Fruit fly (Drosophila melanogaster): Measurements from ENCODE around the gene Ir94e.

Gene Ir94e

DNA sequence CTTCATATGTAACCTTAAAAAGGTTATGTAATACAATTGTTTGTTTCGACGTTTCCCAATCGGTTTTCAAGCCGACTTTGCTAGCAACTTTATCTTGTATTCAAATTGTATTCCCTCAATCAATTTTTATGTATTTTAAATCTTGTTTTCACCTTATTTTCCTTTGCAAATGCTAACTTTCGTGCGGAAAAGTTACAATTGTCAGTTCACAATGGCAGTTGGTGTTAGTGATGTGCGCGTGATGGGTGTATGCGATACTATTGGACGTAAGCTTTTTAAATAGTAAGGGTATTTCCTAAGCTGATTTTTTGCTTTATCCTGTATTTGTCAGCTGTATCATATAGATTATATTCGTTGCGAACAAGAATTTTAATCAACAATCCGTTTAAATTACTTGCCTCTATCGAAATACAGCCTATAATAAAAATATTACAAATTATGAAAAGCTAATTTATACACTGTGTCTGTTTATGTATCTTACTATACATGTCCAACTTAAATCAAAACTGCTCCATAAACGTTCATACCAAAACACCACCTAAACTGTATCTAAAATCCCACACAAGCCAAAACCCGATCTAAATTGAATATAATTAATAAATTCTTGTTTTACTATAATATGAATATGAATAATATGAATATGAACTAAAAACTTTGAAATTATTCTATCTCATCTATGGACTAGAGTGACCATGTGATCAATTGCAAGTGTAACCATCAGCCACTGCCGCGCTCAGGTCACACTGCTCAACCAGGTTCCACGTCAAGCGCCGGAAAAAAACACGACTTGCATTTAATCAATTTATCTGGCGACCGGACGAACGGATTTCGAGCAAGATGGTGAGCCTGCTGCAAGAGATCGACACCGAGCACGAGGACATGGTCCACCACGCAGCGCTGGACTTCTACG lies 49.2 kb upstream of the Ir94e start, which contains the start of the genes ATPsynCF6 and Sec13 (continued):
- TF ChIP-seq dmrt11E (tag; optimal IDR thresholded peaks at IDR 0.05) (peak; percentile 7), CG17612 (GFP tag; IDR thresholded peaks at IDR 0.05) (no peak), abd-A (tag; optimal IDR thresholded peaks at IDR 0.05) (no peak), kni (GFP tag; optimal IDR thresholded peaks at IDR 0.05) (no peak), sug (tag; optimal IDR thresholded peaks at IDR 0.05) (peak; percentile 50), gcm (GFP tag; optimal IDR thresholded peaks at IDR 0.05) (no peak), trem (tag; optimal IDR thresholded peaks at IDR 0.05) (peak; percentile 43), CG1603 (tag; optimal IDR thresholded peaks at IDR 0.05) (peak; percentile 42), ab (GFP tag; optimal IDR thresholded peaks at IDR 0.05) (no peak), CG6254 (GFP tag; optimal IDR thresholded peaks at IDR 0.05) (no peak), CG6813 (GFP tag; optimal IDR thresholded peaks at IDR 0.05) (no peak), Asciz (GFP tag; optimal IDR thresholded peaks at IDR 0.05) (no peak), HLH3B (GFP tag; IDR thresholded peaks at IDR 0.05) (0 out of 2 replicates have a peak, but pooled peaks have one; percentile 29), ftz-f1 (GFP tag; optimal IDR thresholded peaks at IDR 0.05) (no peak), YL-1 (GFP tag; optimal IDR thresholded peaks at IDR 0.05) (peak; percentile 82), HmgD (GFP tag; optimal IDR thresholded peaks at IDR 0.05) (peak; percentile 18), CG12236 (GFP tag; optimal IDR thresholded peaks at IDR 0.05) (no peak), crc (GFP tag; optimal IDR thresholded peaks at IDR 0.05) (no peak), CG6854 (GFP tag; optimal IDR thresholded peaks at IDR 0.05) (no peak), org-1 (GFP tag; optimal IDR thresholded peaks at IDR 0.05) (no peak), eyg (GFP tag; optimal IDR thresholded peaks at IDR 0.05) (no peak), pum (GFP tag; optimal IDR thresholded peaks at IDR 0.05) (peak; percentile 1), Sox102F (GFP tag; optimal IDR thresholded peaks at IDR 0.05) (peak; percentile 29), Hr78 (GFP tag; optimal IDR thresholded peaks at IDR 0.05) (no peak), CG2875 (GFP tag; optimal IDR thresholded peaks at IDR 0.05) (no peak), wek (GFP tag; optimal IDR thresholded peaks at IDR 0.05) (peak; percentile 93), CG12299 (tag; optimal IDR thresholded peaks at IDR 0.05) (no peak), CG11398 (GFP tag; optimal IDR thresholded peaks at IDR 0.05) (no peak), CG10654 (GFP tag; optimal IDR thresholded peaks at IDR 0.05) (peak; percentile 9), D (optimal IDR thresholded peaks at IDR 0.05) (no peak), D (GFP tag; optimal IDR thresholded peaks at IDR 0.05) (peak; percentile 45), corto (GFP tag; optimal IDR thresholded peaks at IDR 0.05) (no peak), CG13296 (GFP tag; optimal IDR thresholded peaks at IDR 0.05) (peak; percentile 50), CG32532 (GFP tag; IDR thresholded peaks at IDR 0.05) (peak; percentile 77), Bteb2 (GFP tag; optimal IDR thresholded peaks at IDR 0.05) (no peak), cwo (GFP tag; optimal IDR thresholded peaks at IDR 0.05) (peak; percentile 33), slbo (GFP tag; IDR thresholded peaks at IDR 0.05) (peak; percentile 77), bab2 (GFP tag; optimal IDR thresholded peaks at IDR 0.05) (peak; percentile 48), CG17568 (GFP tag; optimal IDR thresholded peaks at IDR 0.05) (no peak), Xbp1 (GFP tag; optimal IDR thresholded peaks at IDR 0.05) (peak; percentile 57), CG18011 (GFP tag; optimal IDR thresholded peaks at IDR 0.05) (no peak), Drgx (GFP tag; IDR thresholded peaks at IDR 0.05) (peak; percentile 42; the same call in 1 of the 2 replicates), CG15269 (tag; optimal IDR thresholded peaks at IDR 0.05) (peak; percentile 45), HLH4C (GFP tag; IDR thresholded peaks at IDR 0.05; ENCODE audit: partially characterized antibody) (peak; percentile 82), CG4328 (GFP tag; optimal IDR thresholded peaks at IDR 0.05) (peak; percentile 31), bcd (GFP tag; optimal IDR thresholded peaks at IDR 0.05) (peak; percentile 54), az2 (GFP tag; optimal IDR thresholded peaks at IDR 0.05) (no peak), CG14050 (GFP tag; IDR thresholded peaks at IDR 0.05) (peak; percentile 55; the same call in 2 of the 3 replicates)

All from whole organism, embryonic.